Fruit fly (Drosophila melanogaster) whole organism, wandering third instar larva: ENCODE data around the gene sip2.

Experiments
- Abd-B ChIP-seq: fragments of >200 bp; optimal IDR thresholded peaks from 2 replicates; lab custom pipeline; 2017; ENCODE audit warnings: missing biosample characterization, missing genetic modification characterization
- CG32264 ChIP-seq: fragments of 200-800 bp; sonication (Bioruptor generic); optimal IDR thresholded peaks from 2 replicates; lab custom pipeline; 2016; ENCODE audit warnings: missing biosample characterization, missing genetic modification characterization
- CG9705 ChIP-seq: fragments of 200-800 bp; sonication (Bioruptor generic); optimal IDR thresholded peaks from 2 replicates; lab custom pipeline; 2018; ENCODE audit warnings: missing biosample characterization, mild to moderate bottlenecking, missing genetic modification characterization
- CrebA ChIP-seq: fragments of 200-800 bp; sonication (Bioruptor generic); optimal IDR thresholded peaks from 2 replicates; lab custom pipeline; 2016; ENCODE audit warnings: missing biosample characterization, mild to moderate bottlenecking, missing genetic modification characterization, borderline replicate concordance
- Dfd ChIP-seq: fragments of >200 bp; optimal IDR thresholded peaks from 2 replicates; lab custom pipeline; 2017; ENCODE audit warnings: missing biosample characterization, missing genetic modification characterization
- Dif ChIP-seq: fragments of 200-275, 200-300 bp; sonication (Bioruptor generic); optimal IDR thresholded peaks from 2 replicates; lab custom pipeline; 2018; ENCODE audit warnings: missing biosample characterization, missing genetic modification characterization; ENCODE audit not compliant: partially characterized antibody
- HLH106 ChIP-seq: fragments of 200-800 bp; optimal IDR thresholded peaks from 3 replicates; lab custom pipeline; 2019; ENCODE audit warnings: missing biosample characterization, mild to moderate bottlenecking, missing genetic modification characterization, moderate library complexity
- Hnf4 ChIP-seq: fragments of 200-800 bp; sonication (Bioruptor generic); optimal IDR thresholded peaks from 2 replicates; lab custom pipeline; 2016; ENCODE audit warnings: missing biosample characterization, mild to moderate bottlenecking, missing genetic modification characterization
- Hr78 ChIP-seq: fragments of >200 bp; optimal IDR thresholded peaks from 2 replicates; lab custom pipeline; 2017; ENCODE audit warnings: missing biosample characterization, missing genetic modification characterization
- Jra ChIP-seq: sonication (Bioruptor generic); optimal IDR thresholded peaks from 2 replicates; lab custom pipeline; 2016; ENCODE audit warnings: missing biosample characterization, missing genetic modification characterization
- Myc ChIP-seq: fragments of >200 bp; optimal IDR thresholded peaks from 2 replicates; lab custom pipeline; 2017
- N ChIP-seq: fragments of >200 bp; optimal IDR thresholded peaks from 2 replicates; lab custom pipeline; 2018; ENCODE audit warnings: missing biosample characterization, missing external identifiers, missing genetic modification characterization
- OdsH ChIP-seq: fragments of 200-800 bp; sonication (Bioruptor generic); optimal IDR thresholded peaks from 2 replicates; lab custom pipeline; 2016; ENCODE audit warnings: missing biosample characterization, mild to moderate bottlenecking, missing genetic modification characterization
- Rel ChIP-seq, 2 experiments: fragments of 200-800 bp; sonication (Bioruptor generic) in 1 of 2; optimal IDR thresholded peaks; 2 replicates in 1 of 2; 3 replicates in 1 of 2; lab custom pipeline; 2016 to 2019; ENCODE audit warnings: mild to moderate bottlenecking in 2 of 2, missing biosample characterization in 2 of 2, missing genetic modification characterization in 2 of 2, moderate library complexity in 1 of 2
- Sp1 ChIP-seq: fragments of 200-800 bp; sonication (Bioruptor generic); optimal IDR thresholded peaks from 3 replicates; lab custom pipeline; 2019; ENCODE audit warnings: missing biosample characterization, mild to moderate bottlenecking, missing genetic modification characterization, moderate library complexity
- brk ChIP-seq: fragments of 200-800 bp; sonication (Bioruptor generic); optimal IDR thresholded peaks from 2 replicates; lab custom pipeline; 2016; ENCODE audit warnings: missing biosample characterization, mild to moderate bottlenecking, missing genetic modification characterization
- dl ChIP-seq, 2 experiments: fragments of 175-275, 200-275 bp in 1 of 2; fragments of 200-275 bp in 1 of 2; sonication (Bioruptor generic); optimal IDR thresholded peaks; lab custom pipeline; 2018; ENCODE audit warnings: mild to moderate bottlenecking in 2 of 2, missing biosample characterization in 2 of 2, missing genetic modification characterization in 2 of 2, moderate library complexity in 2 of 2; ENCODE audit not compliant: partially characterized antibody in 2 of 2, insufficient read depth in 1 of 2
- dmrt93B ChIP-seq: fragments of 200-800 bp; sonication (Bioruptor generic); optimal IDR thresholded peaks from 2 replicates; lab custom pipeline; 2018; ENCODE audit warnings: missing biosample characterization, mild to moderate bottlenecking, missing genetic modification characterization
- dsf ChIP-seq: sonication (Bioruptor generic); optimal IDR thresholded peaks from 2 replicates; lab custom pipeline; 2016; ENCODE audit warnings: missing biosample characterization, missing genetic modification characterization, borderline replicate concordance
- ey ChIP-seq: fragments of 200-800 bp; sonication (Bioruptor generic); optimal IDR thresholded peaks from 2 replicates; lab custom pipeline; 2016; ENCODE audit warnings: missing biosample characterization, missing genetic modification characterization
- foxo ChIP-seq, 2 experiments: fragments of 200-800 bp; sonication (Bioruptor generic); optimal IDR thresholded peaks; 2 replicates in 1 of 2; 3 replicates in 1 of 2; lab custom pipeline; 2016 to 2017; ENCODE audit warnings: missing biosample characterization in 2 of 2, missing genetic modification characterization in 2 of 2
- h ChIP-seq: fragments of 200-800 bp; sonication (Bioruptor generic); optimal IDR thresholded peaks from 3 replicates; lab custom pipeline; 2016; ENCODE audit warnings: missing biosample characterization, mild to moderate bottlenecking, missing genetic modification characterization
- jim ChIP-seq: fragments of 175-275, 200-325 bp; sonication (Bioruptor generic); optimal IDR thresholded peaks from 2 replicates; lab custom pipeline; 2016; ENCODE audit warnings: missing biosample characterization, mild to moderate bottlenecking, missing genetic modification characterization
- psq ChIP-seq: fragments of 200-800 bp; sonication (Bioruptor generic); optimal IDR thresholded peaks from 3 replicates; lab custom pipeline; 2017; ENCODE audit warnings: missing biosample characterization, mild to moderate bottlenecking, missing genetic modification characterization, moderate library complexity
- tai ChIP-seq: sonication (Bioruptor generic); optimal IDR thresholded peaks from 2 replicates; lab custom pipeline; 2016; ENCODE audit warnings: missing biosample characterization, missing genetic modification characterization
- woc ChIP-seq: sonication (Bioruptor generic); optimal IDR thresholded peaks from 2 replicates; lab custom pipeline; 2016; ENCODE audit warnings: missing biosample characterization, mild to moderate bottlenecking, missing genetic modification characterization

Gene sip2

DNA sequence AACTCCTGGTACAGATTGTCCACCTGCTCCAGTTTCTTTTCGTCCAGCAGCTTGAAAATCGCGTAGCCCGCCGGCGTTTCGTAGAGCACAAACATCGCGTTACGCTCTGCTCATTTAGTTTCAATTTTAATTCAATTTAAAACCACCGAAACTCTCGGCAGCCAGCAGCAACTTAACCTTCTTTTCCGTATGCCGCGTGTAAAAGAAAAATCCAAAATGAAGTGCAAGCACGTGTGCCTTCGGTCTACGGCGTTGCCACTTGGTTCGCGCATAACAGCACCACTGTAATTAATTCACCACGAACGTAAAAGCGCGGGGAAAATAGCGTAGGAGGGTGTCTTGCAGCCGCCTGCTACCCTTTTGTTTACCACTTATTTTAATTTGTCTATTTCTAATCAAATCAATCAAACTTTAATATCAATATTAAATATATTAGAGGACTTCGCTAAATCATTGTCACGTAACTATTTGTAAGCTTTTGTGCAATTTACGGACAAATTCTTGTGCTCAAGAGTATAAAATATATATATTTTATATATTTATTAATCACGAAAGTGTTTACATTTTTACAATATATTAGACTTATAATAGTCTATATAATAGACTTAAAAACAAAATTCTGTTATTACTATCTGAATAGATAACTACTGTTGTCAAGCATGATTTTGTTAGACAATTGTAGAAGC lies 45.2 kb downstream of the sip2 start, which contains the start of gene nop5 (continued):
- no peak for TF ChIP-seq tai (GFP tag; lab: Kevin White, UChicago)
- peak; percentile 82 for TF ChIP-seq HLH106 (tag; lab: Kevin White, UChicago)
- no peak for TF ChIP-seq dmrt93B
- TF ChIP-seq woc (GFP tag; lab: Kevin White, UChicago): peak; percentile 55
- no peak for TF ChIP-seq Dif
- peak; percentile 28 for TF ChIP-seq CG9705
- TF ChIP-seq N (GFP tag; lab: Kevin White, UChicago): no peak
- no peak for TF ChIP-seq Abd-B (GFP tag; lab: Kevin White, UChicago)
- TF ChIP-seq OdsH: peak; percentile 51
- TF ChIP-seq Rel (GFP tag; optimal IDR thresholded peaks at IDR 0.05; lab: Kevin White, UChicago): no peak
- peak; percentile 24 for TF ChIP-seq Rel (tag; optimal IDR thresholded peaks at IDR 0.05; lab: Kevin White, UChicago)
- no peak for TF ChIP-seq brk (GFP tag; lab: Kevin White, UChicago)
- TF ChIP-seq h (GFP tag; lab: Kevin White, UChicago): no peak
- no peak for TF ChIP-seq dsf
- TF ChIP-seq Sp1 (GFP tag; lab: Kevin White, UChicago): peak; percentile 80
- no peak for TF ChIP-seq CG32264 (GFP tag; lab: Kevin White, UChicago)
- peak; percentile 69 for TF ChIP-seq psq (GFP tag; lab: Kevin White, UChicago)
- no peak for TF ChIP-seq dl (GFP tag; optimal IDR thresholded peaks at IDR 0.05; lab: Kevin White, UChicago; ENCODE audit: insufficient read depth in 1 of 2, partially characterized antibody in 2 of 2)

dm6 chr2L:6916345-6916744 lies 47.5 kb downstream of the sip2 start, which contains the start of gene CG32829:
CG32829 (minus strand) TSS chr2L:6916445.
- no peak for TF ChIP-seq tai (GFP tag; lab: Kevin White, UChicago)
- TF ChIP-seq Hr78: no peak
- no peak for TF ChIP-seq ey
- no peak for TF ChIP-seq CG32264 (GFP tag; lab: Kevin White, UChicago)
- no peak for TF ChIP-seq Myc (lab: Kevin White, UChicago)
- TF ChIP-seq foxo (GFP tag; optimal IDR thresholded peaks at IDR 0.05; lab: Kevin White, UChicago): no peak

dm6 chr2L:6913964-6914363 lies 49.9 kb downstream of the sip2 start, which contains the start of gene Wee1:
Wee1 (minus strand) TSS chr2L:6914138.
- no peak for TF ChIP-seq dsf
- no peak for TF ChIP-seq Dif
- no peak for TF ChIP-seq Hnf4 (GFP tag; lab: Kevin White, UChicago)
- TF ChIP-seq Abd-B (GFP tag; lab: Kevin White, UChicago): no peak
- TF ChIP-seq Jra (GFP tag; lab: Kevin White, UChicago): no peak
- no peak for TF ChIP-seq brk (GFP tag; lab: Kevin White, UChicago)
- TF ChIP-seq Rel (GFP tag; optimal IDR thresholded peaks at IDR 0.05; lab: Kevin White, UChicago): no peak
- TF ChIP-seq Rel (tag; optimal IDR thresholded peaks at IDR 0.05; lab: Kevin White, UChicago): no peak
- no peak for TF ChIP-seq Myc (lab: Kevin White, UChicago)
- TF ChIP-seq Dfd (GFP tag; lab: Kevin White, UChicago): no peak
- no peak for TF ChIP-seq CrebA
- no peak for TF ChIP-seq jim
